Worm (Caenorhabditis elegans) whole organism, L4/young adult: ENCODE results near the gene T23G7.2.

ENCODE experiments used
- W03F9.2 ChIP-seq: fragments of 150-350 bp; optimal IDR thresholded peaks from 2 replicates; lab custom pipeline; 2014; ENCODE audit warnings: missing biosample characterization, missing genetic modification characterization
- dao-5 ChIP-seq: sonication (generic microtip); optimal IDR thresholded peaks from 2 replicates; lab custom pipeline; 2016; ENCODE audit warnings: missing genotype, missing genetic modification characterization, moderate library complexity, missing compliant biosample characterization
- him-1 ChIP-seq: sonication (generic microtip); optimal IDR thresholded peaks from 2 replicates; lab custom pipeline; 2016; ENCODE audit warnings: missing genotype, missing genetic modification reagents, missing genetic modification characterization, missing compliant biosample characterization

T23G7.2 gene

ce11 chrII:9157125-9157524 lies 15.6 kb downstream of the T23G7.2 start:
- TF ChIP-seq dao-5 (tag; lab: Kevin White, UChicago) (no peak), W03F9.2 (tag; lab: Kevin White, UChicago) (no peak), him-1 (tag; lab: Kevin White, UChicago) (no peak)

- TF ChIP-seq him-1 (tag; lab: Kevin White, UChicago) (no peak), dao-5 (tag; lab: Kevin White, UChicago) (no peak), W03F9.2 (tag; lab: Kevin White, UChicago) (no peak)
Observed at ce11 chrII:9156277-9156676, 16.5 kb downstream of the T23G7.2 start.

ce11 chrII:9154339-9154738 lies 18.4 kb downstream of the T23G7.2 start:
- TF ChIP-seq W03F9.2 (tag; lab: Kevin White, UChicago) (no peak), him-1 (tag; lab: Kevin White, UChicago) (no peak), dao-5 (tag; lab: Kevin White, UChicago) (no peak)

- TF ChIP-seq dao-5 (tag; lab: Kevin White, UChicago) (no peak), him-1 (tag; lab: Kevin White, UChicago) (no peak), W03F9.2 (tag; lab: Kevin White, UChicago) (no peak)
Observed at ce11 chrII:9152231-9152630, 20.5 kb downstream of the T23G7.2 start, which contains the start of gene col-78. Gene col-78 (plus strand): TSS chrII:9152531.

ce11 chrII:9148079-9148478 lies 24.7 kb downstream of the T23G7.2 start:
- TF ChIP-seq W03F9.2 (tag; lab: Kevin White, UChicago) (no peak), him-1 (tag; lab: Kevin White, UChicago) (no peak), dao-5 (tag; lab: Kevin White, UChicago) (no peak)

ce11 chrII:9145961-9146360 lies 26.8 kb downstream of the T23G7.2 start, which contains the start of gene W07A12.4:
Gene W07A12.4 (plus strand): TSS chrII:9146261.
- no peak for TF ChIP-seq W03F9.2 (tag; lab: Kevin White, UChicago)

ce11 chrII:9144366-9144765 lies 28.4 kb downstream of the T23G7.2 start:
- TF ChIP-seq him-1 (tag; lab: Kevin White, UChicago): no peak
- TF ChIP-seq W03F9.2 (tag; lab: Kevin White, UChicago): no peak
- TF ChIP-seq dao-5 (tag; lab: Kevin White, UChicago): no peak

ce11 chrII:9143795-9144194 lies 29.0 kb downstream of the T23G7.2 start:
- TF ChIP-seq W03F9.2 (tag; lab: Kevin White, UChicago) (no peak), dao-5 (tag; lab: Kevin White, UChicago) (no peak), him-1 (tag; lab: Kevin White, UChicago) (no peak)

ce11 chrII:9141110-9141509 lies 31.6 kb downstream of the T23G7.2 start:
- no peak for TF ChIP-seq him-1 (tag; lab: Kevin White, UChicago)
- no peak for TF ChIP-seq W03F9.2 (tag; lab: Kevin White, UChicago)
- no peak for TF ChIP-seq dao-5 (tag; lab: Kevin White, UChicago)

ce11 chrII:9139172-9139700 lies 33.5 kb downstream of the T23G7.2 start, which contains the start of gene Y9C2UA.1:
Gene Y9C2UA.1 (plus strand): TSS chrII:9139650.
- no peak for TF ChIP-seq him-1 (tag; lab: Kevin White, UChicago)
- no peak for TF ChIP-seq dao-5 (tag; lab: Kevin White, UChicago)
- no peak for TF ChIP-seq W03F9.2 (tag; lab: Kevin White, UChicago)

ce11 chrII:9137803-9138202 lies 34.9 kb downstream of the T23G7.2 start, which contains the start of gene C16D2.3:
Gene C16D2.3 (plus strand): TSS chrII:9138103.
- TF ChIP-seq him-1 (tag; lab: Kevin White, UChicago): no peak
- TF ChIP-seq W03F9.2 (tag; lab: Kevin White, UChicago): no peak
- TF ChIP-seq dao-5 (tag; lab: Kevin White, UChicago): no peak

- TF ChIP-seq dao-5 (tag; lab: Kevin White, UChicago): no peak
- no peak for TF ChIP-seq W03F9.2 (tag; lab: Kevin White, UChicago)
- no peak for TF ChIP-seq him-1 (tag; lab: Kevin White, UChicago)
Observed at ce11 chrII:9135878-9136277, 36.9 kb downstream of the T23G7.2 start, which contains the start of gene nlp-78. Gene nlp-78 (plus strand): TSS chrII:9136178.

- TF ChIP-seq W03F9.2 (tag; lab: Kevin White, UChicago) (no peak), dao-5 (tag; lab: Kevin White, UChicago) (no peak), him-1 (tag; lab: Kevin White, UChicago) (no peak)
Observed at ce11 chrII:9132338-9132737, 40.4 kb downstream of the T23G7.2 start.

ce11 chrII:9131363-9131762 lies 41.4 kb downstream of the T23G7.2 start, which contains the start of gene C16D2.1:
Gene C16D2.1 (plus strand): TSS chrII:9131663.
- TF ChIP-seq dao-5 (tag; lab: Kevin White, UChicago) (no peak), W03F9.2 (tag; lab: Kevin White, UChicago) (no peak), him-1 (tag; lab: Kevin White, UChicago) (no peak)
